Fruit fly (Drosophila melanogaster): ENCODE results near the gene Dhfr.

Gene Dhfr

dm6 chr3R:16442937-16443336 is 38.0 kb upstream of the Dhfr start, which contains the start of the genes Ttc1 and CG14882 (continued):
- peak; percentile 68 for TF ChIP-seq disco-r (GFP tag; optimal IDR thresholded peaks at IDR 0.05)
- peak; percentile 65 for TF ChIP-seq CG3407 (GFP tag; optimal IDR thresholded peaks at IDR 0.05)
- TF ChIP-seq Fer3 (tag; optimal IDR thresholded peaks at IDR 0.05), result peak; percentile 76
- peak; percentile 74 for TF ChIP-seq CG9437 (GFP tag; optimal IDR thresholded peaks at IDR 0.05)
- TF ChIP-seq CG2129 (GFP tag; IDR thresholded peaks at IDR 0.05; ENCODE audit: partially characterized antibody), result no peak
- TF ChIP-seq sr (GFP tag; IDR thresholded peaks at IDR 0.05), result peak; percentile 57; the same call in 2 of the 3 replicates
- no peak for TF ChIP-seq grn (GFP tag; optimal IDR thresholded peaks at IDR 0.05)
- peak; percentile 64 for TF ChIP-seq Blimp-1 (GFP tag; optimal IDR thresholded peaks at IDR 0.05)
- peak; percentile 78 for TF ChIP-seq ATbp (GFP tag; optimal IDR thresholded peaks at IDR 0.05)
- TF ChIP-seq salm (tag; optimal IDR thresholded peaks at IDR 0.05), result peak; percentile 50
- peak; percentile 89 for TF ChIP-seq Dad (GFP tag; optimal IDR thresholded peaks at IDR 0.05)
- peak; percentile 82 for TF ChIP-seq NFAT (GFP tag; IDR thresholded peaks at IDR 0.05)
- peak; percentile 48 for TF ChIP-seq CG11696 (GFP tag; IDR thresholded peaks at IDR 0.05)
- peak; percentile 90 for TF ChIP-seq ttk (GFP tag; IDR thresholded peaks at IDR 0.05)
- peak; percentile 91 for TF ChIP-seq zfh1 (GFP tag; IDR thresholded peaks at IDR 0.05)
- peak; percentile 15 for TF ChIP-seq scrt (GFP tag; optimal IDR thresholded peaks at IDR 0.05)
- TF ChIP-seq CG6791 (GFP tag; IDR thresholded peaks at IDR 0.05; ENCODE audit: partially characterized antibody), result peak; percentile 64; the same call in 1 of the 3 replicates
- peak; percentile 44 for TF ChIP-seq CrebB (tag; optimal IDR thresholded peaks at IDR 0.05)
- TF ChIP-seq bowl (GFP tag; IDR thresholded peaks at IDR 0.05), result peak; percentile 84
- peak; percentile 13 for TF ChIP-seq gfzf (GFP tag; optimal IDR thresholded peaks at IDR 0.05)
- TF ChIP-seq Hsf (GFP tag; optimal IDR thresholded peaks at IDR 0.05), result peak; percentile 90
- peak; percentile 25; the same call in 1 of the 2 replicates for TF ChIP-seq chm (GFP tag; IDR thresholded peaks at IDR 0.05)
- peak; percentile 84 for TF ChIP-seq CG10209 (GFP tag; optimal IDR thresholded peaks at IDR 0.05)
- TF ChIP-seq CG12236 (GFP tag; optimal IDR thresholded peaks at IDR 0.05), result peak; percentile 71
- TF ChIP-seq CG30431 (GFP tag; optimal IDR thresholded peaks at IDR 0.05), result peak; percentile 49
- no peak for TF ChIP-seq pros (GFP tag; optimal IDR thresholded peaks at IDR 0.05)
- peak; percentile 61 for TF ChIP-seq CG4820 (GFP tag; optimal IDR thresholded peaks at IDR 0.05)
- TF ChIP-seq lola (GFP tag; optimal IDR thresholded peaks at IDR 0.05), result peak in 1 of 3 experiments; percentile 82
- TF ChIP-seq CG18599 (GFP tag; optimal IDR thresholded peaks at IDR 0.05), result no peak
- TF ChIP-seq CG4404 (GFP tag; IDR thresholded peaks at IDR 0.05), result peak; percentile 29; the same call in 1 of the 2 replicates
- peak; percentile 75 for TF ChIP-seq HHEX (GFP tag; optimal IDR thresholded peaks at IDR 0.05)
- peak; percentile 69; the same call in 2 of the 3 replicates for TF ChIP-seq CG11560 (tag; IDR thresholded peaks at IDR 0.05)
- TF ChIP-seq CG14710 (tag; optimal IDR thresholded peaks at IDR 0.05), result peak; percentile 69
- TF ChIP-seq CG17612 (GFP tag; IDR thresholded peaks at IDR 0.05), result no peak
- no peak for TF ChIP-seq Asciz (GFP tag; optimal IDR thresholded peaks at IDR 0.05)
- TF ChIP-seq CG14667 (GFP tag; IDR thresholded peaks at IDR 0.05), result no peak; the same call in 1 of the 2 replicates
- peak; percentile 53 for TF ChIP-seq Scr (GFP tag; IDR thresholded peaks at IDR 0.05; ENCODE audit: partially characterized antibody)
- peak; percentile 92 for TF ChIP-seq CG32767 (GFP tag; IDR thresholded peaks at IDR 0.05)
- peak; percentile 74 for TF ChIP-seq gsb (GFP tag; IDR thresholded peaks at IDR 0.05)
- no peak for TF ChIP-seq CG15269 (tag; optimal IDR thresholded peaks at IDR 0.05)
- peak; percentile 50; the same call in 1 of the 2 replicates for TF ChIP-seq unc-4 (GFP tag; IDR thresholded peaks at IDR 0.05; ENCODE audit: partially characterized antibody)
- TF ChIP-seq pum (GFP tag; optimal IDR thresholded peaks at IDR 0.05), result peak; percentile 85
- no peak for TF ChIP-seq Hr78 (GFP tag; optimal IDR thresholded peaks at IDR 0.05)
- TF ChIP-seq HLHmδ (GFP tag; optimal IDR thresholded peaks at IDR 0.05), result no peak
- TF ChIP-seq Hand (GFP tag; optimal IDR thresholded peaks at IDR 0.05), result peak; percentile 62
- peak; percentile 68 for TF ChIP-seq BtbVII (GFP tag; optimal IDR thresholded peaks at IDR 0.05)
- TF ChIP-seq jigr1 (GFP tag; IDR thresholded peaks at IDR 0.05), result no peak; the same call in 2 of the 3 replicates
- peak; percentile 83 for TF ChIP-seq grau (tag; optimal IDR thresholded peaks at IDR 0.05)
- peak; percentile 84 for TF ChIP-seq wdn (GFP tag; IDR thresholded peaks at IDR 0.05)
